Fruit fly (Drosophila melanogaster) whole organism, embryonic: ENCODE results near the gene CG17264.

Experiments
- ATbp ChIP-seq: fragments of 200-800 bp; sonication (Bioruptor generic); optimal IDR thresholded peaks from 2 replicates; lab custom pipeline; 2017; ENCODE audit warnings: missing biosample characterization, mild to moderate bottlenecking, missing genetic modification characterization, missing genetic modification reagents
- Bgb ChIP-seq: fragments of 200-800 bp; sonication (Bioruptor generic); IDR thresholded peaks from 2 replicates; pipeline ENCODE4 v1.3.6; 2022; ENCODE audit warnings: missing biosample characterization, missing genetic modification characterization; ENCODE audit not compliant: partially characterized antibody
- CG12104 ChIP-seq: fragments of 200-800 bp; sonication (Bioruptor generic); optimal IDR thresholded peaks from 3 replicates; lab custom pipeline; 2016; ENCODE audit warnings: missing biosample characterization, missing genetic modification characterization
- CG1233 ChIP-seq: fragments of 200-800 bp; sonication (Bioruptor generic); optimal IDR thresholded peaks from 4 replicates; lab custom pipeline; 2018; ENCODE audit warnings: missing biosample characterization, mild to moderate bottlenecking, missing genetic modification characterization
- CG12659 ChIP-seq: fragments of 200-800 bp; sonication (Bioruptor generic); optimal IDR thresholded peaks from 3 replicates; lab custom pipeline; 2017; ENCODE audit warnings: mild to moderate bottlenecking, missing biosample characterization, missing genetic modification reagents, missing genetic modification characterization
- CG13287 ChIP-seq: fragments of 200-800 bp; sonication (Bioruptor generic); IDR thresholded peaks from 2 replicates; pipeline ENCODE4 v1.3.6; 2022; ENCODE audit warnings: missing biosample characterization, missing genetic modification characterization; ENCODE audit not compliant: partially characterized antibody
- CG14965 ChIP-seq: fragments of 200-800 bp; sonication (Bioruptor generic); optimal IDR thresholded peaks from 2 replicates; lab custom pipeline; 2016; ENCODE audit warnings: missing biosample characterization, missing genetic modification characterization, borderline replicate concordance
- CG17359 ChIP-seq: fragments of 200-800 bp; sonication (Bioruptor generic); optimal IDR thresholded peaks from 3 replicates; lab custom pipeline; 2018; ENCODE audit warnings: missing biosample characterization, mild to moderate bottlenecking, missing genetic modification characterization, moderate library complexity
- CG4282 ChIP-seq: fragments of 200-800 bp; sonication (Bioruptor generic); optimal IDR thresholded peaks from 2 replicates; lab custom pipeline; 2016; ENCODE audit warnings: missing biosample characterization, missing genetic modification characterization
- CG8089 ChIP-seq: fragments of 200-800 bp; sonication (Bioruptor generic); optimal IDR thresholded peaks from 3 replicates; lab custom pipeline; 2016; ENCODE audit warnings: missing biosample characterization, missing genetic modification characterization
- CG8388 ChIP-seq: fragments of 200-800 bp; sonication (Bioruptor generic); optimal IDR thresholded peaks from 2 replicates; lab custom pipeline; 2019; ENCODE audit warnings: missing biosample characterization, mild to moderate bottlenecking, missing genetic modification characterization, moderate library complexity
- CG8924 ChIP-seq: fragments of 200-800 bp; optimal IDR thresholded peaks from 3 replicates; lab custom pipeline; 2019; ENCODE audit warnings: missing biosample characterization, mild to moderate bottlenecking, missing genetic modification characterization, moderate library complexity
- CG9797 ChIP-seq: fragments of 200-800 bp; sonication (Bioruptor generic); optimal IDR thresholded peaks from 3 replicates; lab custom pipeline; 2018; ENCODE audit warnings: missing biosample characterization, mild to moderate bottlenecking, missing genetic modification characterization
- CG9817 ChIP-seq: fragments of 200-800 bp; sonication (Bioruptor generic); optimal IDR thresholded peaks from 2 replicates; lab custom pipeline; 2018; ENCODE audit warnings: missing biosample characterization, mild to moderate bottlenecking, missing genetic modification characterization, moderate library complexity
- Camta ChIP-seq: fragments of 200-800 bp; sonication (Bioruptor generic); optimal IDR thresholded peaks from 2 replicates; lab custom pipeline; 2016; ENCODE audit warnings: missing biosample characterization, missing genetic modification characterization
- ERR ChIP-seq: fragments of 200-800 bp; sonication (Bioruptor generic); optimal IDR thresholded peaks from 2 replicates; lab custom pipeline; 2016; ENCODE audit warnings: missing biosample characterization, missing genetic modification characterization
- Fer1 ChIP-seq: fragments of 200-800 bp; sonication (Bioruptor generic); optimal IDR thresholded peaks from 2 replicates; lab custom pipeline; 2017; ENCODE audit warnings: missing biosample characterization, mild to moderate bottlenecking, missing genetic modification characterization
- H15 ChIP-seq: fragments of 200-800 bp; sonication (Bioruptor generic); IDR thresholded peaks from 3 replicates; pipeline ENCODE4 v1.3.6; 2022; ENCODE audit warnings: missing biosample characterization, missing genetic modification characterization
- H2.0 ChIP-seq: fragments of 200-800 bp; sonication (Bioruptor generic); IDR thresholded peaks from 2 replicates; pipeline ENCODE4 v1.3.6; 2022; ENCODE audit warnings: missing biosample characterization, missing genetic modification characterization
- HmgZ ChIP-seq: fragments of 200-800 bp; sonication (Bioruptor generic); optimal IDR thresholded peaks from 2 replicates; lab custom pipeline; 2018; ENCODE audit warnings: missing biosample characterization, mild to moderate bottlenecking, missing genetic modification characterization
- Hmx ChIP-seq: fragments of 200-800 bp; sonication (Bioruptor generic); optimal IDR thresholded peaks from 2 replicates; lab custom pipeline; 2016; ENCODE audit warnings: missing biosample characterization, missing genetic modification characterization
- MBD-R2 ChIP-seq: fragments of 200-800 bp; sonication (Bioruptor generic); IDR thresholded peaks from 2 replicates; pipeline ENCODE4 v1.3.6; 2022; ENCODE audit warnings: missing biosample characterization, missing genetic modification characterization
- MTF-1 ChIP-seq: fragments of 200-800 bp; sonication (Bioruptor generic); optimal IDR thresholded peaks from 2 replicates; lab custom pipeline; 2018; ENCODE audit warnings: missing biosample characterization, mild to moderate bottlenecking, missing genetic modification characterization, borderline replicate concordance
- Opbp ChIP-seq: fragments of 200-800 bp; sonication (Bioruptor generic); IDR thresholded peaks from 3 replicates; pipeline ENCODE4 v1.3.6; 2022; ENCODE audit warnings: missing biosample characterization, missing genetic modification characterization; ENCODE audit not compliant: partially characterized antibody
- Side ChIP-seq: fragments of 200-800 bp; sonication (Bioruptor generic); optimal IDR thresholded peaks from 2 replicates; lab custom pipeline; 2016; ENCODE audit warnings: missing biosample characterization, missing genetic modification characterization
- Sox102F ChIP-seq: fragments of 200-800 bp; sonication (Bioruptor generic); optimal IDR thresholded peaks from 2 replicates; lab custom pipeline; 2018; ENCODE audit warnings: missing biosample characterization, mild to moderate bottlenecking, missing genetic modification characterization, moderate library complexity
- Sry-δ ChIP-seq: fragments of 200-800 bp; sonication (Bioruptor generic); optimal IDR thresholded peaks from 2 replicates; lab custom pipeline; 2016; ENCODE audit warnings: missing biosample characterization, missing genetic modification characterization
- Xrp1 ChIP-seq: fragments of 200-800 bp; sonication (Bioruptor generic); IDR thresholded peaks from 2 replicates; pipeline ENCODE4 v1.3.6; 2022; ENCODE audit warnings: missing biosample characterization, missing genetic modification characterization
- ab ChIP-seq: fragments of 200-800 bp; sonication (Bioruptor generic); optimal IDR thresholded peaks from 2 replicates; lab custom pipeline; 2016; ENCODE audit warnings: missing biosample characterization, missing genetic modification characterization
- chinmo ChIP-seq: fragments of 200-800 bp; sonication (Bioruptor generic); IDR thresholded peaks from 4 replicates; pipeline ENCODE4 v1.3.6; 2022; ENCODE audit warnings: missing biosample characterization, missing genetic modification characterization; ENCODE audit not compliant: partially characterized antibody
- danr ChIP-seq: fragments of 200-800 bp; sonication (Bioruptor generic); IDR thresholded peaks from 2 replicates; pipeline ENCODE4 v1.3.6; 2022; ENCODE audit warnings: missing biosample characterization, missing genetic modification characterization
- grn ChIP-seq: fragments of 200-800 bp; sonication (Bioruptor generic); optimal IDR thresholded peaks from 3 replicates; lab custom pipeline; 2017; ENCODE audit warnings: missing biosample characterization, missing genetic modification characterization
- hb ChIP-seq: fragments of 200-800 bp; sonication (Bioruptor generic); IDR thresholded peaks from 3 replicates; pipeline ENCODE4 v1.3.6; 2022; ENCODE audit warnings: missing biosample characterization, missing genetic modification characterization; ENCODE audit not compliant: partially characterized antibody
- hbn ChIP-seq: fragments of 200-800 bp; sonication (Bioruptor generic); IDR thresholded peaks from 2 replicates; pipeline ENCODE4 v1.3.6; 2022; ENCODE audit warnings: missing biosample characterization, missing genetic modification characterization; ENCODE audit not compliant: partially characterized antibody
- inv ChIP-seq: fragments of 200-800 bp; sonication (Bioruptor generic); IDR thresholded peaks from 2 replicates; pipeline ENCODE4 v1.3.6; 2022; ENCODE audit warnings: missing biosample characterization, missing genetic modification characterization; ENCODE audit not compliant: partially characterized antibody
- jigr1 ChIP-seq: fragments of 200-800 bp; sonication (Bioruptor generic); IDR thresholded peaks from 3 replicates; pipeline ENCODE4 v1.3.6; 2022; ENCODE audit warnings: missing biosample characterization, missing genetic modification characterization
- mld ChIP-seq: fragments of 200-800 bp; sonication (Bioruptor generic); IDR thresholded peaks from 3 replicates; pipeline ENCODE4 v1.3.6; 2022; ENCODE audit warnings: missing biosample characterization, missing genetic modification characterization; ENCODE audit not compliant: partially characterized antibody
- nerfin-1 ChIP-seq: fragments of 200-800 bp; sonication (Bioruptor generic); optimal IDR thresholded peaks from 3 replicates; lab custom pipeline; 2019; ENCODE audit warnings: missing biosample characterization, mild to moderate bottlenecking, missing genetic modification characterization, moderate library complexity
- nerfin-2 ChIP-seq: fragments of 200-800 bp; sonication (Bioruptor generic); IDR thresholded peaks from 2 replicates; pipeline ENCODE4 v1.3.6; 2022; ENCODE audit warnings: missing biosample characterization, missing genetic modification characterization; ENCODE audit not compliant: partially characterized antibody
- row ChIP-seq: fragments of 200-800 bp; sonication (Bioruptor generic); IDR thresholded peaks from 3 replicates; pipeline ENCODE4 v1.3.6; 2022; ENCODE audit warnings: missing biosample characterization, missing genetic modification characterization
- sc ChIP-seq, 3 experiments: fragments of >200 bp in 2 of 3; fragments of 200-800 bp in 1 of 3; sonication (Bioruptor generic) in 1 of 3; optimal IDR thresholded peaks; 2 replicates in 2 of 3; 3 replicates in 1 of 3; lab custom pipeline; 2017; ENCODE audit warnings: mild to moderate bottlenecking in 1 of 3, missing biosample characterization in 1 of 3, missing genetic modification characterization in 1 of 3, missing genetic modification reagents in 1 of 3
- slou ChIP-seq: fragments of 200-800 bp; sonication (Bioruptor generic); optimal IDR thresholded peaks from 3 replicates; lab custom pipeline; 2016; ENCODE audit warnings: missing biosample characterization, missing genetic modification characterization
- vvl ChIP-seq: fragments of 200-800 bp; sonication (Bioruptor generic); IDR thresholded peaks from 2 replicates; pipeline ENCODE4 v1.3.6; 2022; ENCODE audit warnings: missing biosample characterization, missing genetic modification characterization

Gene CG17264

DNA sequence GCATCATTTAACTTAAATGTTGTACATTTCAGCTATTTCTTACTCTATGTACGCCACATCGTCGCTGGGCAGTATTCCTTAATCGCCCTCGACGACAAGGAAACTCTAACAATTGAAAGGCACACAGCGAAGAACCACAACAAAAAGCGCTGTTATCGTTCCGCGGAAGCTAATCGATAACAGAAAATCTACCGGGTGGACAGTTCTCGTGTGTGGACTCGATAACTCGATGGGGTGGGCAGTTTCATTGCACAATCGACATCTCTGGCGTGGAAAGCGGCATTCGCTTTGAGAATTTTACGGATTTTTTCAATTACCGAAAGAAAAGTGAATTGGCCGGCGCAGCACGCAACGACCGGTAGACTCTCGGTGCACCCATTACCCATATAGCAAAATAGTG, 4.7 kb downstream of the CG17264 start, which contains the start of the genes alpha4GT1 and Prp40 (continued):
- TF ChIP-seq MBD-R2 (peak; percentile 98), hbn (peak; percentile 71), sc (optimal IDR thresholded peaks at IDR 0.05; lab: Kevin White, UChicago) (no peak), sc (GFP tag; optimal IDR thresholded peaks at IDR 0.05; lab: Kevin White, UChicago) (no peak), CG1233 (GFP tag; lab: Kevin White, UChicago) (no peak), mld (GFP tag; lab: Robert Waterston, UW) (peak; percentile 80), ERR (GFP tag; lab: Kevin White, UChicago) (no peak), Sox102F (GFP tag; lab: Kevin White, UChicago) (no peak), jigr1 (GFP tag; lab: Robert Waterston, UW) (no peak), chinmo (GFP tag; lab: Robert Waterston, UW) (peak; percentile 95), nerfin-1 (tag; lab: Kevin White, UChicago) (no peak), MTF-1 (GFP tag; lab: Kevin White, UChicago) (no peak), Camta (GFP tag; lab: Kevin White, UChicago) (no peak), HmgZ (peak; percentile 49), CG8089 (no peak), CG14965 (GFP tag; lab: Kevin White, UChicago) (no peak), CG9817 (tag; lab: Kevin White, UChicago) (no peak), nerfin-2 (GFP tag; lab: Robert Waterston, UW) (peak; percentile 84), Opbp (GFP tag; lab: Robert Waterston, UW) (peak; percentile 85), inv (peak; percentile 69), ab (no peak), vvl (GFP tag; lab: Robert Waterston, UW) (peak; percentile 21; the same call in 1 of the 2 replicates), Sry-δ (GFP tag; lab: Kevin White, UChicago) (peak; percentile 78), danr (no peak), hb (GFP tag; lab: Robert Waterston, UW) (peak; percentile 79; the same call in 2 of the 3 replicates), Fer1 (GFP tag; lab: Kevin White, UChicago) (no peak), H15 (GFP tag; lab: Robert Waterston, UW) (no peak), ATbp (GFP tag; lab: Kevin White, UChicago) (no peak), Bgb (GFP tag; lab: Robert Waterston, UW) (peak; percentile 91), row (GFP tag; lab: Robert Waterston, UW) (peak; percentile 38; the same call in 2 of the 3 replicates), CG4282 (no peak), Xrp1 (no peak), CG8924 (tag; lab: Kevin White, UChicago) (no peak), Side (GFP tag; lab: Kevin White, UChicago) (no peak), CG12104 (GFP tag; lab: Kevin White, UChicago) (no peak), CG8388 (GFP tag; lab: Kevin White, UChicago) (no peak), slou (GFP tag; lab: Kevin White, UChicago) (no peak), CG12659 (GFP tag; lab: Kevin White, UChicago) (peak; percentile 54), grn (GFP tag; lab: Kevin White, UChicago) (no peak), H2.0 (GFP tag; lab: Robert Waterston, UW) (no peak), Hmx (GFP tag; lab: Kevin White, UChicago) (no peak), CG13287 (GFP tag; lab: Robert Waterston, UW) (peak; percentile 87), CG17359 (tag; lab: Kevin White, UChicago) (no peak), CG9797 (GFP tag; lab: Kevin White, UChicago) (peak; percentile 4)
- TF ChIP-seq, all 482 proteins: peak for 68
